Worm (Caenorhabditis elegans) whole organism, mixed stage, embryonic: Measurements from ENCODE around the gene sri-47.
"Not testable (repeated sequence)": the region's sequence is repeated elsewhere in the genome, so short reads cannot be mapped to it uniquely, and the experiment has no call there.

Experiments
- M03D4.4 ChIP-seq: sonication (generic microtip); optimal IDR thresholded peaks from 2 replicates; lab custom pipeline; 2017; ENCODE audit warnings: mild to moderate bottlenecking, missing genetic modification characterization, missing compliant biosample characterization
- blmp-1 ChIP-seq: fragments of 150-350 bp; optimal IDR thresholded peaks from 2 replicates; lab custom pipeline; 2014; ENCODE audit warnings: missing biosample characterization, missing genetic modification characterization
- ceh-39 ChIP-seq: fragments of 150-350 bp; optimal IDR thresholded peaks from 2 replicates; lab custom pipeline; 2014; ENCODE audit warnings: missing biosample characterization, missing genetic modification characterization
- ceh-43 ChIP-seq: fragments of 200-800 bp; sonication (Bioruptor generic); optimal IDR thresholded peaks from 2 replicates; lab custom pipeline; 2018; ENCODE audit warnings: mild to moderate bottlenecking, missing genetic modification characterization, moderate library complexity, missing compliant biosample characterization
- ceh-83 ChIP-seq: fragments of 200-800 bp; sonication (Bioruptor generic); optimal IDR thresholded peaks from 2 replicates; lab custom pipeline; 2018; ENCODE audit warnings: mild to moderate bottlenecking, missing genetic modification characterization, missing compliant biosample characterization
- ces-1 ChIP-seq: fragments of 150-350 bp; optimal IDR thresholded peaks from 2 replicates; lab custom pipeline; 2014; ENCODE audit warnings: missing biosample characterization, missing genetic modification reagents, missing genetic modification characterization
- cnd-1 ChIP-seq: fragments of 200-800 bp; sonication (Bioruptor generic); optimal IDR thresholded peaks from 2 replicates; lab custom pipeline; 2018; ENCODE audit warnings: mild to moderate bottlenecking, missing genetic modification characterization, missing compliant biosample characterization
- drap-1 ChIP-seq: fragments of 200-800 bp; sonication (Bioruptor generic); optimal IDR thresholded peaks from 3 replicates; lab custom pipeline; 2018; ENCODE audit warnings: mild to moderate bottlenecking, missing genetic modification characterization, missing compliant biosample characterization
- elt-1 ChIP-seq: sonication (generic microtip); optimal IDR thresholded peaks from 2 replicates; lab custom pipeline; 2017; ENCODE audit warnings: missing genetic modification characterization, mild to moderate bottlenecking, missing compliant biosample characterization, antibody characterized with exemption, moderate library complexity, borderline replicate concordance; ENCODE audit not compliant: insufficient read depth
- elt-3 ChIP-seq: fragments of 150-350 bp; optimal IDR thresholded peaks from 2 replicates; lab custom pipeline; 2014; ENCODE audit warnings: missing biosample characterization, missing genetic modification characterization
- flh-1 ChIP-seq: fragments of 200-800 bp; sonication (Bioruptor generic); optimal IDR thresholded peaks from 2 replicates; lab custom pipeline; 2018; ENCODE audit warnings: mild to moderate bottlenecking, missing genetic modification characterization, moderate library complexity, missing compliant biosample characterization
- hlh-1 ChIP-seq: fragments of 150-350 bp; optimal IDR thresholded peaks from 2 replicates; lab custom pipeline; 2014; ENCODE audit warnings: missing biosample characterization, missing genetic modification reagents, missing genetic modification characterization
- lin-13 ChIP-seq: fragments of 150-350 bp; optimal IDR thresholded peaks from 2 replicates; lab custom pipeline; 2014; ENCODE audit warnings: missing biosample characterization, missing genetic modification characterization
- lsy-2 ChIP-seq: fragments of 150-350 bp; optimal IDR thresholded peaks from 2 replicates; lab custom pipeline; 2014; ENCODE audit warnings: missing biosample characterization, missing genetic modification characterization
- mab-5 ChIP-seq: fragments of 150-350 bp; optimal IDR thresholded peaks from 2 replicates; lab custom pipeline; 2014; ENCODE audit warnings: missing biosample characterization, missing genetic modification characterization
- mep-1 ChIP-seq: fragments of 150-350 bp; optimal IDR thresholded peaks from 2 replicates; lab custom pipeline; 2017; ENCODE audit warnings: missing biosample characterization, missing genetic modification reagents, missing genetic modification characterization, inconsistent platforms
- mls-2 ChIP-seq: sonication (generic microtip); optimal IDR thresholded peaks from 2 replicates; lab custom pipeline; 2016; ENCODE audit warnings: mild to moderate bottlenecking, missing genetic modification characterization, moderate library complexity, missing compliant biosample characterization
- nhr-2 ChIP-seq: fragments of 150-350 bp; optimal IDR thresholded peaks from 2 replicates; lab custom pipeline; 2014; ENCODE audit warnings: missing biosample characterization, missing genetic modification characterization
- nhr-237 ChIP-seq: fragments of 150-350 bp; optimal IDR thresholded peaks from 2 replicates; lab custom pipeline; 2014; ENCODE audit warnings: missing biosample characterization, missing genetic modification characterization
- nhr-28 ChIP-seq: fragments of 150-350 bp; optimal IDR thresholded peaks from 2 replicates; lab custom pipeline; 2014; ENCODE audit warnings: missing biosample characterization, missing genetic modification characterization
- nhr-76 ChIP-seq: sonication (generic microtip); optimal IDR thresholded peaks from 2 replicates; lab custom pipeline; 2017; ENCODE audit warnings: missing biosample characterization, missing genetic modification characterization
- sptf-1 ChIP-seq: sonication (generic microtip); optimal IDR thresholded peaks from 2 replicates; lab custom pipeline; 2017; ENCODE audit warnings: mild to moderate bottlenecking, missing genetic modification characterization, moderate library complexity, missing compliant biosample characterization
- unc-120 ChIP-seq: sonication (generic microtip); optimal IDR thresholded peaks from 2 replicates; lab custom pipeline; 2017; ENCODE audit warnings: missing genetic modification characterization, missing compliant biosample characterization; ENCODE audit not compliant: poor library complexity, severe bottlenecking
- unc-39 ChIP-seq: fragments of 150-350 bp; optimal IDR thresholded peaks from 2 replicates; lab custom pipeline; 2014; ENCODE audit warnings: missing biosample characterization, missing genetic modification characterization
- unc-62 ChIP-seq: fragments of 150-350 bp; optimal IDR thresholded peaks from 2 replicates; lab custom pipeline; 2014; ENCODE audit warnings: missing biosample characterization, missing genetic modification reagents, missing genetic modification characterization
- zip-8 ChIP-seq: fragments of 150-350 bp; optimal IDR thresholded peaks from 2 replicates; lab custom pipeline; 2014; ENCODE audit warnings: missing biosample characterization, missing genetic modification characterization

Gene sri-47

DNA sequence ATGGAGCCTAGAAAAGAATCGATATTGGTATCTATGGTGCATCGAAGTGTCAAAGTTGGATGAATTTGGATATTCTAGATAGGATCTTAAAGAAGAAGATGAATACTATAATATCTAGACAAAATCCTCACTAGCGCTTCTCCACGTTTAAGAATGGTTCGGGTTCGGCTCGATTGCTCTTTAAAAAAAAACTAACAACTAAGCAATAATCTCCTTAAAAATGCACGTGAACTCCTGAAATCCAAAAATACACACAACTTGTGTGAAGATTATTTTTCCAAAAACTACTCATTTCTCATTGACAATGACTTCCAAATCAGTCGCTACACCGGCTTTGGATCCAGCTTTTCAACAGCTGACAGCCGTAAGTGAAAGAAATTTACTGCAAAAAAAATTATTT lies 25.5 kb upstream of the sri-47 start, which contains the start of gene D2062.1:
D2062.1 (plus strand) TSS at position 301 of the 400 bp plus-strand sequence.
- TF ChIP-seq elt-1 (tag; lab: Kevin White, UChicago) (no peak), unc-62 (GFP tag; lab: Kevin White, UChicago) (no peak), elt-3 (no peak), ceh-43 (GFP tag; lab: Kevin White, UChicago) (no peak)

DNA sequence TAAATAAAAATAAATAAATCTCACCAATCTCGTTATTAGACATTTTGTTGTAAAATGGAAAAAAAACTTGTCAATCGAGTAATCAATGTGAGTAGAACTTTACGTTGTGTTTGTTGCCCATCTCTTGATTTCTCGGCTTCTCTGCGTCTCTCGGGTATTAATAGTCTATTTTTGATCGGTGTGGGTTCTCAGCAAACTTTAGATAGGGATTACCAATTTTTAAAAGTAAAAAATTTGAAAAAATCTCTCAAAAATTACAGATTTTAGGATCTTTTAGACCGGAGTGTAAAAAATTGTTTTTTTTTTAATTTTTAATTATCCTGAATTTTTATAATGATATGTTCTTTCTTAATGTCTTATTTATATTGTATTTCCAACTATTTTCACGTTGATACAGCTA lies 19.3 kb upstream of the sri-47 start, which contains the start of gene F22E5.21:
F22E5.21 (minus strand) TSS at position 101 of the 400 bp plus-strand sequence.
- TF ChIP-seq M03D4.4 (no peak), nhr-237 (tag; lab: Kevin White, UChicago) (no peak), ceh-83 (no peak), mls-2 (tag; lab: Kevin White, UChicago) (no peak)

DNA sequence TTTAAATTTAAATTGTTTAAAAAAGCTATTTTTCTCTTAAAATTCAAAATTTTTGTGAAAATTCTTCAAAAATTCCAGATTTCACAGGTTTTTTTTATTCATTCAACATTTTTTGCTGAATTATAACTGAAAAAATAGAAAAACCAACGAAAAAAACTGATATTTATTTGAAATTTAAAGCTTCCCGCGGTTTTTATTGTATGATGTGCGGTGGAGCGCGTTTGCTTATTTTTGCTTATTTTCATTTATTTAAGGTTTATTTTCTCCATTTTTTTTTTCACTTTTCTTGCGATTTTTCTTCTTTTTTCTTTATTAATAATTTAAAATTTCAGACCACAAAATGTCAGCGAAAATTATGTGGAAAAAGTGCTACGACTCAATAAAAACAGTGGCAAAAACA lies 18.6 kb upstream of the sri-47 start, which contains the start of gene F22E5.9:
F22E5.9 (plus strand) TSS at position 327 of the 400 bp plus-strand sequence.
- no peak for TF ChIP-seq blmp-1 (tag; lab: Kevin White, UChicago)
- TF ChIP-seq nhr-2 (tag; lab: Kevin White, UChicago): no peak
- TF ChIP-seq ceh-83: no peak
- no peak for TF ChIP-seq unc-120
- no peak for TF ChIP-seq elt-1 (tag; lab: Kevin White, UChicago)
- TF ChIP-seq hlh-1 (tag; lab: Kevin White, UChicago): no peak
- TF ChIP-seq, all 35 proteins: peak for 0

DNA sequence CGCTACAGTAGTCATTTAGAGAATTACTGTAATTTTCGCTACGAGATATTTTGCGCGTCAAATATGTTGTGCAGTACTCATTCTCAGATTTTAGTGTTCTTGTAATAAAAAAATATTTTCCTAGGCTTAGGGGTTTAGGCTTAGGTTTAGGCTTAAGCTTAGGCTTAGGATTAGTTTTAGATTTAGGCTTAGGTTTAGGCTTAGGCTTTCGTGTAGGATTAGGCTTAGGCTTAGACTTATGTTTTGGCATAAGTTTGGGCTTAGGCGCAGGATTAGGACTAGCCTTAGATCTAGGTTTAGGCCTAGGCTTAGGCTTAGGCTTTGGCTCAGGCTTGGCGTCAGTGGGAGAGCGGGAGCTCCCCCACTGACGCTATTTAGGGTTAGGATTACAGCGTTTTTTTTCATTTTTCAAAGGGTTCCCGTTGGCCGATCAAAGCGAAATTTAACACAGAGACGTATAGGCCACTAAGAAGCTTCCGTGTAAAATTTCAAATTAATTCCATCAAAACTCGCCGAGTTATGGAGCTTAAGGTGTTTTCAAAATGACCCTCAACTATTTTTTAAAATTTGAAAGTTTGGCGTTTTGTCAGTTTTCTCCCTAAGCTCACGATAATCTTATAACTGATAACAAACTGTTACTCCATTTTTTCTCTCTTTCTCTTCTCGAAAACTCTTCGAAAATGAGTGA lies 17.2 kb upstream of the sri-47 start, which contains the start of gene F22E5.8:
F22E5.8 (plus strand) TSS at position 638 of the 688 bp plus-strand sequence.
- TF ChIP-seq ces-1 (GFP tag; lab: Kevin White, UChicago); mep-1 (tag; lab: Kevin White, UChicago); nhr-76 (tag; lab: Kevin White, UChicago): not testable (repeated sequence)

DNA sequence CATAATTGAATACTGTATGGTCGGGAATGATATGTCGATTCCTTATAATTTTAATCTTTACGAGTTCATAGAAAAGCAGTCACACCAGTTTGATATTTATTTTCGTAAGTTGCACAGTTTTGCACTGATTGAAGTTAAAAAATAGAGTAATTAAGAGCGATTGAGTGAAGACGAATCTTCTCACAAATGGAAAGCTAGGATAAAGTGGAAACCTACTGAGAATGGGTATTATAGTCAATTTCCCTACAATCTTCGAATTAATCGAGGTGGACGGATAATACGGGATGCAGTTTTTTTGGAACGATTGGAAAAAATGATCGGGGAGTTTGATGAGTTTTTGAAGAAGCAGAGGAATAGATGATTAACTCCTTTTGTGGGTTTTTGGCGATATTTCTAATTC lies 15.7 kb upstream of the sri-47 start, which contains the start of gene F22E5.23:
F22E5.23 (plus strand) TSS at position 301 of the 400 bp plus-strand sequence.
- TF ChIP-seq unc-39 (no peak), ces-1 (GFP tag; lab: Kevin White, UChicago) (no peak), nhr-237 (tag; lab: Kevin White, UChicago) (no peak)

DNA sequence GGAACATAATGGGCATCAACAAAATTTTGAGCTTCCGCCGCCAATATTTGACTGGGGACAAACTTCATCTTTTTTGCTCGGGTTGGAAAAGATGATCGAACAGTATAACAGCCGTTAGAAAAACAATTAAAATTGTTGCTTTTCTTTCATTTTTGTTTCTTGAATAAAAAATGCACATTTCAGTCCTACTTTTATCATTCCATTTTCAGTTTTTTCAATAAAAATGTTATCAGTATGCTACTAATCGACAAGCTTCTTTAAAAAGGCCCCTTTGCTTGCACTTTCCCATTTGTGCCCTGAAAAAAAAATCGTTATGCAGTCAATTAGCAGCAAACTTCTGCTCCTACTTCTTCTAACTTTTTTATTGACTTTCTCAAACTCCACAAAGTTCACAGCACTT lies 14.9 kb upstream of the sri-47 start, which contains the start of gene F22E5.7:
F22E5.7 (plus strand) TSS at position 301 of the 400 bp plus-strand sequence.
- TF ChIP-seq lin-13 (tag; lab: Kevin White, UChicago) (no peak), unc-62 (GFP tag; lab: Kevin White, UChicago) (no peak), elt-3 (no peak), lsy-2 (tag; lab: Kevin White, UChicago) (no peak), drap-1 (GFP tag; lab: Kevin White, UChicago) (no peak), ces-1 (GFP tag; lab: Kevin White, UChicago) (no peak), ceh-39 (tag; lab: Kevin White, UChicago) (no peak), zip-8 (tag; lab: Kevin White, UChicago) (no peak), cnd-1 (no peak)

DNA sequence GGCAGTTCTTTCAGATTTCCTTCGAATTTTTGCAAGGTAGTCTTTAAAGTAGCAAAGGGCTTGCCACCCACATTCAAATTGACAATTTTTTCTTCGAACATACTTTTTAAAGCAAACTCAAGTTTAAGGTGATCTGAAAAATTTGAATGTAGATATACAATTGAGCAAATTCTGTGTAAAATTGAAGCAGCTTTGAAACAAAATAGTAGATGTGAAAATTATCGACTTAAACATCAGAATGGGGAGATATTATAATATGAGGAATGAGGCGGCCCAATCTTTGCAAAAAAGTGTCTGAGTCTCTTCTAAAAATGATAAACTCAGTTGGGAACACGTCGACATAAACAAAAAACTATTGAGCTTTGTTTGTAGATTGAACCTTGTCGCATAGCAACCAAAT lies 12.2 kb upstream of the sri-47 start, which contains the start of gene F22E5.11:
F22E5.11 (minus strand) TSS at position 101 of the 400 bp plus-strand sequence.
- TF ChIP-seq nhr-28 (tag; lab: Kevin White, UChicago) (no peak), sptf-1 (tag; lab: Kevin White, UChicago) (no peak), mab-5 (tag; lab: Kevin White, UChicago) (no peak), unc-39 (no peak), flh-1 (GFP tag; lab: Kevin White, UChicago) (no peak)
